Fruit fly (Drosophila melanogaster) whole organism, embryonic: ENCODE measurements around the gene timeout.
A peak's percentile ranks its signal among the peaks of the same experiment; 100 is the strongest.

Experiments used
- Aef1 ChIP-seq: fragments of 200-800 bp; sonication (Bioruptor generic); IDR thresholded peaks from 3 replicates; pipeline ENCODE4 v1.3.6; 2022; ENCODE audit warnings: missing biosample characterization, missing genetic modification characterization
- Bdp1 ChIP-seq: fragments of 200-800 bp; sonication (Bioruptor generic); optimal IDR thresholded peaks from 3 replicates; lab custom pipeline; 2016; ENCODE audit warnings: missing biosample characterization, missing genetic modification characterization
- BtbVII ChIP-seq: fragments of 200-800 bp; sonication (Bioruptor generic); optimal IDR thresholded peaks from 3 replicates; lab custom pipeline; 2017; ENCODE audit warnings: missing biosample characterization, mild to moderate bottlenecking, missing genetic modification characterization
- CG10366 ChIP-seq: fragments of 200-800 bp; sonication (Bioruptor generic); IDR thresholded peaks from 2 replicates; pipeline ENCODE4 v1.3.6; 2022; ENCODE audit warnings: missing biosample characterization, missing genetic modification characterization
- CG11456 ChIP-seq: fragments of 200-800 bp; sonication (Bioruptor generic); IDR thresholded peaks from 3 replicates; pipeline ENCODE4 v1.3.6; 2022; ENCODE audit warnings: missing biosample characterization, missing genetic modification characterization
- CG11560 ChIP-seq: fragments of 200-800 bp; sonication (Bioruptor generic); IDR thresholded peaks from 3 replicates; pipeline ENCODE4 v1.3.6; 2022; ENCODE audit warnings: missing biosample characterization, missing genetic modification characterization
- CG12071 ChIP-seq: fragments of 200-800 bp; sonication (Bioruptor generic); optimal IDR thresholded peaks from 3 replicates; lab custom pipeline; 2018; ENCODE audit warnings: missing biosample characterization, mild to moderate bottlenecking, missing genetic modification characterization
- CG14441 ChIP-seq: fragments of 200-800 bp; sonication (Bioruptor generic); IDR thresholded peaks from 2 replicates; pipeline ENCODE4 v1.3.6; 2022; ENCODE audit warnings: missing biosample characterization, missing genetic modification characterization
- CG14667 ChIP-seq: fragments of 200-800 bp; sonication (Bioruptor generic); IDR thresholded peaks from 2 replicates; pipeline ENCODE4 v1.3.6; 2022; ENCODE audit warnings: missing biosample characterization, missing genetic modification characterization
- CG1647 ChIP-seq: fragments of 200-800 bp; sonication (Bioruptor generic); optimal IDR thresholded peaks from 3 replicates; lab custom pipeline; 2016; ENCODE audit warnings: missing biosample characterization, missing genetic modification characterization
- CG5953 ChIP-seq: fragments of 200-800 bp; sonication (Bioruptor generic); IDR thresholded peaks from 2 replicates; pipeline ENCODE4 v1.3.6; 2022; ENCODE audit warnings: missing biosample characterization, missing genetic modification characterization
- CG6683 ChIP-seq: fragments of 200-800 bp; sonication (Bioruptor generic); optimal IDR thresholded peaks from 2 replicates; lab custom pipeline; 2017; ENCODE audit warnings: missing biosample characterization, mild to moderate bottlenecking, missing genetic modification characterization, missing genetic modification reagents
- CG6689 ChIP-seq: fragments of 200-800 bp; sonication (Bioruptor generic); IDR thresholded peaks from 2 replicates; pipeline ENCODE4 v1.3.6; 2022; ENCODE audit warnings: missing biosample characterization, missing genetic modification characterization
- CG9437 ChIP-seq: fragments of 200-800 bp; sonication (Bioruptor generic); optimal IDR thresholded peaks from 2 replicates; lab custom pipeline; 2018; ENCODE audit warnings: missing biosample characterization, mild to moderate bottlenecking, missing genetic modification characterization
- CG9932 ChIP-seq: fragments of 200-800 bp; sonication (Bioruptor generic); IDR thresholded peaks from 2 replicates; pipeline ENCODE4 v1.3.6; 2022; ENCODE audit warnings: missing biosample characterization, missing genetic modification characterization
- Dbx ChIP-seq: fragments of 200-800 bp; sonication (Bioruptor generic); IDR thresholded peaks from 3 replicates; pipeline ENCODE4 v1.3.6; 2022; ENCODE audit warnings: missing biosample characterization, missing genetic modification characterization
- Elba2 ChIP-seq: fragments of 200-800 bp; sonication (Bioruptor generic); optimal IDR thresholded peaks from 3 replicates; lab custom pipeline; 2016; ENCODE audit warnings: missing biosample characterization, missing genetic modification characterization
- Gug ChIP-seq: fragments of 200-800 bp; sonication (Bioruptor generic); IDR thresholded peaks from 4 replicates; pipeline ENCODE4 v1.3.6; 2022; ENCODE audit warnings: missing biosample characterization, missing genetic modification characterization
- Hr39 ChIP-seq: fragments of >200 bp; optimal IDR thresholded peaks from 2 replicates; lab custom pipeline; 2017
- Med ChIP-seq: fragments of 200-800 bp; sonication (Bioruptor generic); peaks from one replicate; lab custom pipeline; 2016; ENCODE audit warnings: missing biosample characterization, missing genetic modification characterization, mild to moderate bottlenecking, inconsistent platforms, moderate library complexity
- Meics ChIP-seq: fragments of 200-800 bp; sonication (Bioruptor generic); optimal IDR thresholded peaks from 2 replicates; lab custom pipeline; 2017; ENCODE audit warnings: missing biosample characterization, mild to moderate bottlenecking, missing genetic modification characterization
- Optix ChIP-seq: fragments of 200-800 bp; sonication (Bioruptor generic); IDR thresholded peaks from 3 replicates; pipeline ENCODE4 v1.3.6; 2022; ENCODE audit warnings: missing biosample characterization, missing genetic modification characterization
- PHDP ChIP-seq: fragments of 200-800 bp; sonication (Bioruptor generic); optimal IDR thresholded peaks from 3 replicates; lab custom pipeline; 2018; ENCODE audit warnings: missing biosample characterization, mild to moderate bottlenecking, missing genetic modification characterization, moderate library complexity
- Ptx1 ChIP-seq: fragments of 200-800 bp; sonication (Bioruptor generic); IDR thresholded peaks from 2 replicates; pipeline ENCODE4 v1.3.6; 2022; ENCODE audit warnings: missing biosample characterization, missing genetic modification characterization
- Rfx ChIP-seq: fragments of 200-800 bp; sonication (Bioruptor generic); IDR thresholded peaks from 2 replicates; pipeline ENCODE4 v1.3.6; 2022; ENCODE audit warnings: missing biosample characterization, missing genetic modification characterization
- al ChIP-seq: fragments of 200-800 bp; sonication (Bioruptor generic); IDR thresholded peaks from 2 replicates; pipeline ENCODE4 v1.3.6; 2022; ENCODE audit warnings: missing biosample characterization, missing genetic modification characterization
- caup ChIP-seq: fragments of 200-800 bp; sonication (Bioruptor generic); optimal IDR thresholded peaks from 3 replicates; lab custom pipeline; 2017; ENCODE audit warnings: missing biosample characterization, mild to moderate bottlenecking, missing genetic modification characterization, moderate library complexity; ENCODE audit not compliant: severe bottlenecking
- crp ChIP-seq, 2 experiments: fragments of 200-800 bp; sonication (Bioruptor generic); optimal IDR thresholded peaks; 2 replicates in 1 of 2; 3 replicates in 1 of 2; lab custom pipeline; 2017; ENCODE audit warnings: missing biosample characterization in 2 of 2, missing genetic modification characterization in 2 of 2, mild to moderate bottlenecking in 1 of 2, moderate library complexity in 1 of 2
- dimm ChIP-seq: fragments of 200-800 bp; sonication (Bioruptor generic); IDR thresholded peaks from 2 replicates; pipeline ENCODE4 v1.3.6; 2022; ENCODE audit warnings: missing biosample characterization, missing genetic modification characterization
- fd102C ChIP-seq: fragments of 200-800 bp; sonication (Bioruptor generic); optimal IDR thresholded peaks from 2 replicates; lab custom pipeline; 2018; ENCODE audit warnings: missing biosample characterization, mild to moderate bottlenecking, missing genetic modification characterization, moderate library complexity
- fd3F ChIP-seq: fragments of 200-800 bp; sonication (Bioruptor generic); optimal IDR thresholded peaks from 2 replicates; lab custom pipeline; 2018; ENCODE audit warnings: missing biosample characterization, mild to moderate bottlenecking, missing genetic modification characterization, moderate library complexity
- gcm2 ChIP-seq: fragments of 200-800 bp; sonication (Bioruptor generic); optimal IDR thresholded peaks from 2 replicates; lab custom pipeline; 2016; ENCODE audit warnings: missing biosample characterization, missing genetic modification characterization
- grau ChIP-seq: fragments of 200-800 bp; optimal IDR thresholded peaks from 3 replicates; lab custom pipeline; 2019; ENCODE audit warnings: missing biosample characterization, mild to moderate bottlenecking, missing genetic modification characterization, moderate library complexity
- lmd ChIP-seq: fragments of 200-800 bp; sonication (Bioruptor generic); IDR thresholded peaks from 2 replicates; pipeline ENCODE4 v1.3.6; 2022; ENCODE audit warnings: missing biosample characterization, missing genetic modification characterization
- rib ChIP-seq: fragments of 200-800 bp; sonication (Bioruptor generic); IDR thresholded peaks from 2 replicates; pipeline ENCODE4 v1.3.6; 2022; ENCODE audit warnings: missing biosample characterization, missing genetic modification characterization
- row ChIP-seq: fragments of 200-800 bp; sonication (Bioruptor generic); IDR thresholded peaks from 3 replicates; pipeline ENCODE4 v1.3.6; 2022; ENCODE audit warnings: missing biosample characterization, missing genetic modification characterization
- sens ChIP-seq: fragments of 200-800 bp; sonication (Bioruptor generic); peaks from one replicate; lab custom pipeline; 2016; ENCODE audit warnings: missing biosample characterization, missing genetic modification characterization
- slbo ChIP-seq: fragments of 200-800 bp; sonication (Bioruptor generic); IDR thresholded peaks from 2 replicates; pipeline ENCODE4 v1.3.6; 2022; ENCODE audit warnings: missing biosample characterization, missing genetic modification characterization
- sr ChIP-seq: fragments of 200-800 bp; sonication (Bioruptor generic); IDR thresholded peaks from 3 replicates; pipeline ENCODE4 v1.3.6; 2022; ENCODE audit warnings: missing biosample characterization, missing genetic modification characterization
- tna ChIP-seq: fragments of 200-800 bp; sonication (Bioruptor generic); IDR thresholded peaks from 2 replicates; pipeline ENCODE4 v1.3.6; 2022; ENCODE audit warnings: missing biosample characterization, missing genetic modification characterization; ENCODE audit not compliant: partially characterized antibody
- tup ChIP-seq: fragments of 200-800 bp; sonication (Bioruptor generic); optimal IDR thresholded peaks from 2 replicates; lab custom pipeline; 2016; ENCODE audit warnings: missing biosample characterization, mild to moderate bottlenecking, missing genetic modification characterization, moderate library complexity
- vvl ChIP-seq: fragments of 200-800 bp; sonication (Bioruptor generic); IDR thresholded peaks from 2 replicates; pipeline ENCODE4 v1.3.6; 2022; ENCODE audit warnings: missing biosample characterization, missing genetic modification characterization
- zfh2 ChIP-seq: fragments of 200-800 bp; sonication (Bioruptor generic); optimal IDR thresholded peaks from 2 replicates; lab custom pipeline; 2016; ENCODE audit warnings: missing biosample characterization, missing genetic modification characterization

timeout gene

DNA sequence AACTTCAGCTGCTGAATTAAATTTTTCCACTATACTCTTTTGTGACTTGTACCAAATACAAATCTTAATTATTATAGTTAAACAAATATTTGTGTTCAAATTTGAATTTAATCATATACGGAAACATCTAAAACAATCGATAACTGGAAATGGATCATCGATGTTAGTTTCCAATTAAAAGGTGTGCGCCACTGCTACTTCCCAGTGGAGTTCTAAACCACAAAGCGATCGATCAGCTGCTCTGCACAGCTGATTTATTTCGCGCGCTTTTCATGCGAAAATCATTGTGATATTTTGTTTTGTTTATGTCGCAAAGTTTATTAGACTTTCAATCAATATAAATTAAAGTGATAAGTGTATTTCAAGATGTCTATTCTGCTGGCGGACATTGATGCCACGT lies at the start of gene timeout (continued):
- TF ChIP-seq crp (GFP tag; optimal IDR thresholded peaks at IDR 0.05; lab: Kevin White, UChicago) (peak; percentile 99 to 100), rib (GFP tag; lab: Robert Waterston, UW) (0 out of 2 replicates have a peak, but pooled peaks have one; percentile 31), Dbx (no peak), Bdp1 (GFP tag; lab: Kevin White, UChicago) (no peak), Elba2 (GFP tag; lab: Kevin White, UChicago) (no peak), CG1647 (GFP tag; lab: Kevin White, UChicago) (no peak), dimm (GFP tag; lab: Robert Waterston, UW) (no peak), gcm2 (GFP tag; lab: Kevin White, UChicago) (no peak), sr (no peak), CG12071 (GFP tag; lab: Kevin White, UChicago) (no peak), caup (GFP tag; lab: Kevin White, UChicago) (no peak), CG6683 (GFP tag; lab: Kevin White, UChicago) (no peak), tna (GFP tag; lab: Robert Waterston, UW) (peak; percentile 59), CG9437 (GFP tag; lab: Kevin White, UChicago) (no peak), PHDP (no peak), fd3F (GFP tag; lab: Kevin White, UChicago) (no peak), Meics (no peak)

DNA sequence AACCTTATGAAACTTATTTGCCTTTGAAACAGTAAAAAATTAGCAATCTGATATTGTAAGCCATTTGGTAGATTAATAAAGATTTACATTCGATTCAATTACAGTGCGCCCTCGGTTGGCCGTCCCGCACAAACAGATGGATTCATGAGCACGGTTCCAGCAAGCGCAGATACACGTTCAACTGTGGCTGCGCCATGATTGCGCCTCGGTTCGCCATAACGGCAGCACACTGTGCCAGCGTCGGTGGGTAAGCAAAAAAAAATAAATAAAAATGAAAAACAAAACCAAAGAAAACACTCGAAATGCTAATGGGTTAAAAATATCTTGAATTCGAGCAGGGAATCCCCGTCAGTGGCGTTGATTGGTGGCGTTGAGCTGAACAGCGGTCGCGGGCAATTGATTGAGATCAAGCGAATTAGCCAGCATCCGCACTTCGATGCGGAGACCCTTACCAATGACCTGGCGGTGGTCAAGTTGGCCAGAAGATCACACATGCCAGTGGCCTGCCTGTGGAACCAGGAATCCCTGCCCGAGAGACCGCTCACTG lies 49.3 kb upstream of the timeout start:
- TF ChIP-seq CG5953 (GFP tag; lab: Robert Waterston, UW) (0 out of 2 replicates have a peak, but pooled peaks have one; percentile 5), CG6683 (GFP tag; lab: Kevin White, UChicago) (no peak), Hr39 (lab: Kevin White, UChicago) (no peak), Rfx (GFP tag; lab: Robert Waterston, UW) (peak; percentile 54; the same call in 1 of the 2 replicates), sens (GFP tag; lab: Kevin White, UChicago) (peak; percentile 61), slbo (GFP tag; lab: Robert Waterston, UW) (peak; percentile 64), Optix (GFP tag; lab: Robert Waterston, UW) (0 out of 3 replicates have a peak, but pooled peaks have one; percentile 10), Gug (GFP tag; lab: Robert Waterston, UW) (peak; percentile 53; the same call in 3 of the 4 replicates), CG9932 (GFP tag; lab: Robert Waterston, UW) (peak; percentile 47), CG10366 (GFP tag; lab: Robert Waterston, UW) (0 out of 2 replicates have a peak, but pooled peaks have one; percentile 11), zfh2 (GFP tag; lab: Kevin White, UChicago) (peak; percentile 10), fd102C (GFP tag; lab: Kevin White, UChicago) (no peak), Aef1 (GFP tag; lab: Robert Waterston, UW) (peak; percentile 40; the same call in 1 of the 3 replicates), CG11456 (GFP tag; lab: Robert Waterston, UW) (peak; percentile 29; the same call in 1 of the 3 replicates), Ptx1 (peak; percentile 37; the same call in 1 of the 2 replicates), CG6689 (GFP tag; lab: Robert Waterston, UW) (0 out of 2 replicates have a peak, but pooled peaks have one; percentile 14), BtbVII (GFP tag; lab: Kevin White, UChicago) (no peak), lmd (GFP tag; lab: Robert Waterston, UW) (peak; percentile 36; the same call in 1 of the 2 replicates), CG11560 (no peak), Meics (no peak), CG14667 (GFP tag; lab: Robert Waterston, UW) (no peak), grau (tag; lab: Kevin White, UChicago) (peak; percentile 55), al (GFP tag; lab: Robert Waterston, UW) (0 out of 2 replicates have a peak, but pooled peaks have one; percentile 12), Med (GFP tag; lab: Kevin White, UChicago) (peak; percentile 65), CG14441 (0 out of 2 replicates have a peak, but pooled peaks have one; percentile 22), tup (GFP tag; lab: Kevin White, UChicago) (no peak), row (GFP tag; lab: Robert Waterston, UW) (peak; percentile 63; the same call in 2 of the 3 replicates), vvl (GFP tag; lab: Robert Waterston, UW) (peak; percentile 57; the same call in 1 of the 2 replicates)
